Worm (Caenorhabditis elegans) whole organism, late embryonic: ENCODE data around the gene B0222.11.

Experiments
- C38D4.7 ChIP-seq: fragments of 200-800 bp; sonication (Bioruptor generic); optimal IDR thresholded peaks from 2 replicates; lab custom pipeline; 2018; ENCODE audit warnings: mild to moderate bottlenecking, missing genetic modification characterization, moderate library complexity, missing compliant biosample characterization
- K02D7.2 ChIP-seq: sonication (generic microtip); optimal IDR thresholded peaks from 2 replicates; lab custom pipeline; 2017; ENCODE audit warnings: mild to moderate bottlenecking, missing genetic modification characterization, missing compliant biosample characterization
- K09A11.1 ChIP-seq: sonication (generic microtip); optimal IDR thresholded peaks from 2 replicates; lab custom pipeline; 2017; ENCODE audit warnings: antibody characterized with exemption, mild to moderate bottlenecking, missing genetic modification characterization, missing compliant biosample characterization; ENCODE audit not compliant: insufficient read depth
- T23F11.4 ChIP-seq: fragments of 200-800 bp; sonication (Bioruptor generic); optimal IDR thresholded peaks from 2 replicates; lab custom pipeline; 2018; ENCODE audit warnings: mild to moderate bottlenecking, missing genetic modification characterization, missing compliant biosample characterization
- ahr-1 ChIP-seq: sonication (generic microtip); optimal IDR thresholded peaks from 2 replicates; lab custom pipeline; 2016; ENCODE audit warnings: missing genetic modification characterization, missing compliant biosample characterization
- ceh-14 ChIP-seq: sonication (generic microtip); optimal IDR thresholded peaks from 2 replicates; lab custom pipeline; 2016; ENCODE audit warnings: missing genotype, missing genetic modification characterization, missing compliant biosample characterization
- ceh-2 ChIP-seq: sonication (generic microtip); optimal IDR thresholded peaks from 2 replicates; lab custom pipeline; 2016; ENCODE audit warnings: missing genotype, missing genetic modification characterization, missing compliant biosample characterization
- ceh-30 ChIP-seq: fragments of 150-350 bp; optimal IDR thresholded peaks from 2 replicates; lab custom pipeline; 2014; ENCODE audit warnings: missing biosample characterization, missing genetic modification characterization
- ceh-48 ChIP-seq: sonication (generic microtip); optimal IDR thresholded peaks from 2 replicates; lab custom pipeline; 2016; ENCODE audit warnings: missing genetic modification characterization, inconsistent platforms, missing compliant biosample characterization
- ceh-9 ChIP-seq: sonication (generic microtip); optimal IDR thresholded peaks from 2 replicates; lab custom pipeline; 2016; ENCODE audit warnings: mild to moderate bottlenecking, missing genetic modification characterization, inconsistent platforms, missing compliant biosample characterization
- dmd-4 ChIP-seq: sonication (generic microtip); optimal IDR thresholded peaks from 2 replicates; lab custom pipeline; 2016; ENCODE audit warnings: borderline replicate concordance, missing genetic modification characterization, missing compliant biosample characterization
- dve-1 ChIP-seq: sonication (generic microtip); optimal IDR thresholded peaks from 2 replicates; lab custom pipeline; 2017; ENCODE audit warnings: antibody characterized with exemption, mild to moderate bottlenecking, missing genetic modification characterization, missing compliant biosample characterization
- elt-4 ChIP-seq: sonication (generic microtip); optimal IDR thresholded peaks from 2 replicates; lab custom pipeline; 2016; ENCODE audit warnings: missing genetic modification characterization, missing compliant biosample characterization
- fax-1 ChIP-seq: sonication (generic microtip); optimal IDR thresholded peaks from 2 replicates; lab custom pipeline; 2016; ENCODE audit warnings: missing genotype, missing genetic modification characterization, missing compliant biosample characterization
- gmeb-2 ChIP-seq: sonication (generic microtip); optimal IDR thresholded peaks from 2 replicates; lab custom pipeline; 2016; ENCODE audit warnings: missing genetic modification characterization, inconsistent platforms, missing compliant biosample characterization
- hlh-8 ChIP-seq: sonication (generic microtip); optimal IDR thresholded peaks from 2 replicates; lab custom pipeline; 2016; ENCODE audit warnings: missing genotype, missing genetic modification characterization, missing compliant biosample characterization
- lim-6 ChIP-seq: sonication (generic microtip); optimal IDR thresholded peaks from 2 replicates; lab custom pipeline; 2016; ENCODE audit warnings: missing genetic modification characterization, missing compliant biosample characterization
- lin-11 ChIP-seq: fragments of 200-800 bp; sonication (Bioruptor generic); optimal IDR thresholded peaks from 2 replicates; lab custom pipeline; 2018; ENCODE audit warnings: mild to moderate bottlenecking, missing genetic modification characterization, missing compliant biosample characterization
- madf-2 ChIP-seq: sonication (generic microtip); optimal IDR thresholded peaks from 2 replicates; lab custom pipeline; 2017; ENCODE audit warnings: missing genetic modification characterization, missing compliant biosample characterization
- mec-3 ChIP-seq: sonication (generic microtip); optimal IDR thresholded peaks from 2 replicates; lab custom pipeline; 2016; ENCODE audit warnings: borderline replicate concordance, missing genetic modification characterization, missing compliant biosample characterization
- nfya-1 ChIP-seq: sonication (generic microtip); optimal IDR thresholded peaks from 2 replicates; lab custom pipeline; 2017; ENCODE audit warnings: missing genetic modification characterization, mild to moderate bottlenecking, missing compliant biosample characterization, antibody characterized with exemption, moderate library complexity
- pat-9 ChIP-seq: fragments of 200-800 bp; sonication (Bioruptor generic); optimal IDR thresholded peaks from 2 replicates; lab custom pipeline; 2018; ENCODE audit warnings: mild to moderate bottlenecking, missing genetic modification characterization, moderate library complexity, missing compliant biosample characterization
- pax-1 ChIP-seq: fragments of 150-350 bp; optimal IDR thresholded peaks from 2 replicates; lab custom pipeline; 2014; ENCODE audit warnings: missing biosample characterization, missing genetic modification characterization
- pha-4 ChIP-seq: fragments of 150-350 bp; optimal IDR thresholded peaks from 2 replicates; lab custom pipeline; 2018; ENCODE audit warnings: missing biosample characterization, missing genetic modification reagents, missing genetic modification characterization
- pros-1 ChIP-seq: fragments of 150-350 bp; optimal IDR thresholded peaks from 2 replicates; lab custom pipeline; 2014; ENCODE audit warnings: missing biosample characterization, missing genetic modification reagents, missing genetic modification characterization
- rnt-1 ChIP-seq: sonication (generic microtip); optimal IDR thresholded peaks from 2 replicates; lab custom pipeline; 2016; ENCODE audit warnings: missing genetic modification characterization, missing compliant biosample characterization
- sox-4 ChIP-seq: sonication (generic microtip); optimal IDR thresholded peaks from 2 replicates; lab custom pipeline; 2017; ENCODE audit warnings: mild to moderate bottlenecking, missing genetic modification characterization, inconsistent platforms, missing compliant biosample characterization
- tbx-2 ChIP-seq: sonication (generic microtip); optimal IDR thresholded peaks from 2 replicates; lab custom pipeline; 2016; ENCODE audit warnings: missing genetic modification characterization, missing compliant biosample characterization
- tbx-7 ChIP-seq: sonication (generic microtip); optimal IDR thresholded peaks from 2 replicates; lab custom pipeline; 2016; ENCODE audit warnings: missing genotype, missing genetic modification characterization, missing compliant biosample characterization
- ttx-3 ChIP-seq: sonication (generic microtip); optimal IDR thresholded peaks from 2 replicates; lab custom pipeline; 2016; ENCODE audit warnings: missing genetic modification reagents, missing genetic modification characterization, missing compliant biosample characterization
- unc-3 ChIP-seq, 2 experiments: fragments of 200-800 bp in 1 of 2; sonication (Bioruptor generic) in 1 of 2; sonication (generic microtip) in 1 of 2; conservative IDR thresholded peaks in 1 of 2; optimal IDR thresholded peaks in 1 of 2; 2 replicates each; pipeline versions ENCODE4 v1.3.6 to Lab custom; 2016 to 2022; ENCODE audit warnings: missing compliant biosample characterization in 2 of 2, missing genetic modification characterization in 2 of 2, missing genetic modification reagents in 1 of 2
- unc-86 ChIP-seq: sonication (generic microtip); optimal IDR thresholded peaks from 2 replicates; lab custom pipeline; 2016; ENCODE audit warnings: missing genetic modification characterization, missing compliant biosample characterization

B0222.11 gene

ce11 chrV:9155616-9156015 is 12.4 kb downstream of the B0222.11 start:
- no peak for TF ChIP-seq nfya-1 (tag; lab: Kevin White, UChicago)
- TF ChIP-seq elt-4 (tag; lab: Kevin White, UChicago): no peak
- no peak for TF ChIP-seq ceh-30 (tag; lab: Kevin White, UChicago)
- TF ChIP-seq K09A11.1 (tag; lab: Kevin White, UChicago): no peak
- no peak for TF ChIP-seq unc-86 (tag; lab: Kevin White, UChicago)
- TF ChIP-seq, all 69 proteins: peak for 0

ce11 chrV:9154772-9155171 is 13.2 kb downstream of the B0222.11 start, which contains the start of gene B0222.5:
Gene B0222.5, minus strand, starts transcription at chrV:9154872.
- TF ChIP-seq lin-11: no peak
- no peak for TF ChIP-seq ahr-1 (tag; lab: Kevin White, UChicago)
- no peak for TF ChIP-seq tbx-2 (tag; lab: Kevin White, UChicago)
- no peak for TF ChIP-seq dmd-4
- TF ChIP-seq pha-4 (tag; lab: Kevin White, UChicago): no peak
- no peak for TF ChIP-seq mec-3 (tag; lab: Kevin White, UChicago)
- no peak for TF ChIP-seq ceh-2 (tag; lab: Kevin White, UChicago)
- TF ChIP-seq C38D4.7 (GFP tag; lab: Kevin White, UChicago): no peak
- TF ChIP-seq gmeb-2: no peak
- no peak for TF ChIP-seq pros-1 (tag; lab: Kevin White, UChicago)
- TF ChIP-seq madf-2: no peak
- no peak for TF ChIP-seq unc-3 (GFP tag; conservative IDR thresholded peaks at IDR 0.05; lab: Robert Waterston, UW)
- TF ChIP-seq unc-3 (tag; optimal IDR thresholded peaks at IDR 0.05; lab: Kevin White, UChicago): no peak
- TF ChIP-seq hlh-8 (tag; lab: Kevin White, UChicago): no peak
- TF ChIP-seq pat-9 (tag; lab: Kevin White, UChicago): no peak
- TF ChIP-seq elt-4 (tag; lab: Kevin White, UChicago): no peak

- TF ChIP-seq pros-1 (tag; lab: Kevin White, UChicago) (no peak), fax-1 (tag; lab: Kevin White, UChicago) (no peak), lim-6 (tag; lab: Kevin White, UChicago) (no peak)
Observed at ce11 chrV:9152339-9152738, 15.7 kb downstream of the B0222.11 start.

ce11 chrV:9148151-9148550 is 19.8 kb downstream of the B0222.11 start:
- TF ChIP-seq K09A11.1 (tag; lab: Kevin White, UChicago) (no peak), rnt-1 (no peak), mec-3 (tag; lab: Kevin White, UChicago) (no peak), sox-4 (tag; lab: Kevin White, UChicago) (no peak), lin-11 (no peak), pax-1 (tag; lab: Kevin White, UChicago) (no peak), tbx-7 (tag; lab: Kevin White, UChicago) (no peak), hlh-8 (tag; lab: Kevin White, UChicago) (no peak), ceh-9 (tag; lab: Kevin White, UChicago) (no peak), dmd-4 (no peak), dve-1 (no peak), T23F11.4 (GFP tag; lab: Kevin White, UChicago) (no peak), ceh-14 (tag; lab: Kevin White, UChicago) (no peak), ceh-48 (tag; lab: Kevin White, UChicago) (no peak), unc-86 (tag; lab: Kevin White, UChicago) (no peak), K02D7.2 (tag; lab: Kevin White, UChicago) (no peak), ttx-3 (tag; lab: Kevin White, UChicago) (no peak)
